Worm (Caenorhabditis elegans): Measurements from ENCODE around the gene mrps-25.

mrps-25 gene

DNA sequence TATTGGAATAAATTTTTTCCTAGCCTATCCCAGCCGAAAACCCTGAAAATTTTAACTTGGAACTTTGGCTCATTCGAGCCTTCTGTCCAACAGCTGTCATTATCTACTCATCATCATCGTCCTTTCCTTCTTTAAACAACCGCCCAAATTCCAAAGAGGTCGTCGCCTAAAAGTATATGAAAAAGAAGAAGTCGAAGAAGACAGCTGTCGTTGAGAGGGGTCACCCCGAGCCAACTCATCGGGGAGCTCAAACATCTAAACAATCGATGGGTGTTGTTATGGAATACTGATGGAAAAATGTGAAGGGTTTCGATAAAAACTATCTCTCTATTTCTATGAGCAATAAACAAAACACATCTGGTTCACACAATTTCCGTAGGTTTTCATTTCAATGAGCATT is 48.4 kb downstream of the mrps-25 start:
- no peak for TF ChIP-seq odd-2 (tag; optimal IDR thresholded peaks at IDR 0.05)
- no peak for TF ChIP-seq sdc-2 (tag; optimal IDR thresholded peaks at IDR 0.05)
- TF ChIP-seq rnt-1 (tag; optimal IDR thresholded peaks at IDR 0.05): no peak
- no peak for TF ChIP-seq fkh-6 (tag; optimal IDR thresholded peaks at IDR 0.05)
- TF ChIP-seq pax-1 (tag; optimal IDR thresholded peaks at IDR 0.05): no peak
- no peak for TF ChIP-seq mec-3 (tag; optimal IDR thresholded peaks at IDR 0.05; ENCODE audit: borderline replicate concordance)
- TF ChIP-seq ahr-1 (tag; optimal IDR thresholded peaks at IDR 0.05): no peak
- no peak for TF ChIP-seq ceh-9 (tag; optimal IDR thresholded peaks at IDR 0.05)
- no peak for TF ChIP-seq sox-4 (tag; optimal IDR thresholded peaks at IDR 0.05)
- no peak for TF ChIP-seq ets-4 (tag; optimal IDR thresholded peaks at IDR 0.05)
- no peak for TF ChIP-seq nhr-11 (tag; optimal IDR thresholded peaks at IDR 0.05)
- no peak for TF ChIP-seq nfya-1 (tag; optimal IDR thresholded peaks at IDR 0.05)
- TF ChIP-seq elt-4 (tag; optimal IDR thresholded peaks at IDR 0.05): no peak
- TF ChIP-seq ceh-18 (tag; optimal IDR thresholded peaks at IDR 0.05): no peak
- TF ChIP-seq T23F11.4 (GFP tag; optimal IDR thresholded peaks at IDR 0.05): no peak
- TF ChIP-seq ref-2 (tag; optimal IDR thresholded peaks at IDR 0.05): no peak

DNA sequence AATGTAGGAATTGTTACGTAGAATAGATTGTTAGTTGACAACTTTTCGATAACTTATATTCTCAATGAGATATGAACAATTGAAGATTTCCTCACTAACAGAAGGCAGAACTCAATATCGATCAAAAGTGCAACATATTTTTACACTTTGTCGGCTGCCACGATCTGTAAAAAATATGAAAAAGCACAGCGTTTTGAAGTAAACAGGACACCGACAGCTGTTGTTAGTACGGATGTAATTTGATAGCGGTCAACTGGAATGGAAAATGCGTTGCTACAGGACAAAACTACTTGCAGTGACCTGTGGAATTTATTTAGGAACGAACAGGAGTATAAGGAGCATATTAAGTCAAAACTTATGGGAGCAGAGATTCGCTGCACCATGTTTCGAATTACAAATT is 49.3 kb downstream of the mrps-25 start:
- TF ChIP-seq mec-3 (tag; optimal IDR thresholded peaks at IDR 0.05; ENCODE audit: borderline replicate concordance) (no peak), npax-4 (tag; optimal IDR thresholded peaks at IDR 0.05) (no peak), lin-11 (tag; optimal IDR thresholded peaks at IDR 0.05) (no peak), hlh-8 (tag; optimal IDR thresholded peaks at IDR 0.05) (no peak), sdc-2 (tag; optimal IDR thresholded peaks at IDR 0.05) (no peak), F13H6.1 (tag; optimal IDR thresholded peaks at IDR 0.05) (no peak), unc-55 (GFP tag; optimal IDR thresholded peaks at IDR 0.05) (no peak)

DNA sequence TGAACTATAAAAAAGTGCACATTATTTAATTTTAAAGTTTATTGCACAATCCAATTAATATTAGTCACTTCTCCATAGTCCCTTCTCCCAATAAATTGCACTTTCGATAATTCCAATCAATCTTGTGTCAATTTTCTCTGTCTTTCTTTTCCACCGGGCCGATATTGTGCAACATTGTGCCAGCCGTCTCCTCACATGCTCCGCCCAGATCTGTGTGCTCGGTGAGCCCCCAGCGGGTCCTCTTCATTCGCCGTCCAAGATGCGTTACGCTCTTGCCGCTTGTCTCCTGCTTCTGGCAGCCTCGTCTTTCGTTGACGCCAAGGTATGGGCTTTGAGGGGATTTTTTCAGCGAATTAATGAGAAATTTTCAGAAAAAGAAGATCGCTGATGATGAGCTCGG is 50.5 kb downstream of the mrps-25 start, which contains the start of gene ost-1:
TSS of gene ost-1 (plus strand) at position 207 of the 400 bp plus-strand sequence.
- TF ChIP-seq unc-55 (GFP tag; optimal IDR thresholded peaks at IDR 0.05) (peak; percentile 88), sox-4 (tag; optimal IDR thresholded peaks at IDR 0.05) (no peak), ceh-34 (tag; optimal IDR thresholded peaks at IDR 0.05) (peak; percentile 11), F13H6.1 (tag; optimal IDR thresholded peaks at IDR 0.05) (no peak), rnt-1 (tag; optimal IDR thresholded peaks at IDR 0.05) (peak; percentile 56), hlh-6 (tag; optimal IDR thresholded peaks at IDR 0.05) (peak; percentile 30), ceh-18 (tag; optimal IDR thresholded peaks at IDR 0.05) (peak; percentile 45)
